Worm (Caenorhabditis elegans): Measurements from ENCODE around the gene twk-25.
A peak's percentile ranks its signal among the peaks of the same experiment; 100 is the strongest.
"Not testable (repeated sequence)": the region's sequence is repeated elsewhere in the genome, so short reads cannot be mapped to it uniquely, and the experiment has no call there.

Gene twk-25

DNA sequence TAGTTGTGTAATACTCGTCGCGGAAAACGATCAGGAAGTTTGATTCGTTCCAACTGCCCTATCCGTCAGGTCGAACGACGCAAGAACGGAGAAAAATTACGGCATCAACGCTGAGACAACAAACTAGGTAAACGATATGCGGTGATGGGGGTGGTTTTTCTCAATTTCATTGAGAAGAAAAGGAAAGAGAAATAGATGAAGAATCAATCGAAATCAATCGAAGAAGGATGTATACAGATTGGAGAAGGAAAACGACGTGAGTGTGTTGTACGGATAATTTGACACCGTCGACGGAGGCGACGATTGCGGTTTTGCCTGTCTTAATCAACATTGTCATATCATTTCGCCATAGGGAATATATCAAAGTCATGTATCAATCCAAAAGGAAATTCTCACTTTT, 10.6 kb upstream of the twk-25 start:
- no peak for TF ChIP-seq ztf-26 (tag; optimal IDR thresholded peaks at IDR 0.05)
- no peak for TF ChIP-seq madf-8 (GFP tag; conservative IDR thresholded peaks at IDR 0.05)
- TF ChIP-seq atf-7 (tag; optimal IDR thresholded peaks at IDR 0.05) = no peak
- TF ChIP-seq attf-3 (GFP tag; conservative IDR thresholded peaks at IDR 0.05) = no peak
- no peak for TF ChIP-seq hlh-12 (tag; optimal IDR thresholded peaks at IDR 0.05)
- no peak for TF ChIP-seq akir-1 (GFP tag; optimal IDR thresholded peaks at IDR 0.05)
- TF ChIP-seq madf-3 (GFP tag; IDR thresholded peaks at IDR 0.05) = no peak
- no peak for TF ChIP-seq ceh-91 (GFP tag; IDR thresholded peaks at IDR 0.05)
- no peak for TF ChIP-seq gei-17 (GFP tag; optimal IDR thresholded peaks at IDR 0.05)
- no peak for TF ChIP-seq tlf-1 (GFP tag; optimal IDR thresholded peaks at IDR 0.05)
- no peak for TF ChIP-seq F57A8.1 (GFP tag; optimal IDR thresholded peaks at IDR 0.05)
- no peak for TF ChIP-seq hsf-1 (GFP tag; IDR thresholded peaks at IDR 0.05)
- no peak for TF ChIP-seq ets-4 (GFP tag; optimal IDR thresholded peaks at IDR 0.05)
- TF ChIP-seq rcor-1 (GFP tag; IDR thresholded peaks at IDR 0.05) = no peak
- TF ChIP-seq aptf-3 (GFP tag; IDR thresholded peaks at IDR 0.05) = no peak

DNA sequence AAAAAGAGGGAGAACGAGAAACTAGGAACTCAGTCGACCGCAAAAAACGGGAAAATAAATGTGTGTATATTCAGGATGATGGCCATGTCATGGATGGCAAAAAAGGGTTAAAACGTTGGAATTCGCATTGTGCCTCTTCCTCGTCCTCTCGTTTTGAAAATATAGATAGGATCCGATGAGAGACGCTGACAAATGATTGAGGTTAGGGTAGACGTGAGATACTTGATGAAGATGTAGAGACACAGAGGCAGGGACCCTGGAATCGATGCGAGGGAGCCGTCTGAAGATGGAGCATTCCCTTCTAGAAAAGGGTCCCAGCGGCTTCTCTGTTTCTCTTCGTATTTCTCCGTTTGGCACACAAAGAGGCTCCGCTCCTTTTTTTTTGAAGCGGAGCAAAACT, 9.6 kb upstream of the twk-25 start:
- no peak for TF ChIP-seq madf-6 (GFP tag; IDR thresholded peaks at IDR 0.05)
- no peak for TF ChIP-seq F57A8.1 (GFP tag; optimal IDR thresholded peaks at IDR 0.05)
- peak; percentile 18 for TF ChIP-seq lin-40 (tag; optimal IDR thresholded peaks at IDR 0.05)
- TF ChIP-seq atf-7 (tag; optimal IDR thresholded peaks at IDR 0.05) = no peak
- no peak for TF ChIP-seq mxl-1 (tag; optimal IDR thresholded peaks at IDR 0.05)
- TF ChIP-seq nhr-120 (GFP tag; IDR thresholded peaks at IDR 0.05) = no peak
- TF ChIP-seq bed-1 (GFP tag; IDR thresholded peaks at IDR 0.05) = no peak
- no peak for TF ChIP-seq cebp-2 (GFP tag; IDR thresholded peaks at IDR 0.05)
- no peak for TF ChIP-seq B0336.3 (GFP tag; IDR thresholded peaks at IDR 0.05)
- TF ChIP-seq let-607 (tag; optimal IDR thresholded peaks at IDR 0.05) = no peak
- no peak for TF ChIP-seq ets-4 (GFP tag; optimal IDR thresholded peaks at IDR 0.05)
- TF ChIP-seq lin-35 (GFP tag; optimal IDR thresholded peaks at IDR 0.05) = peak in 1 of 3 experiments; percentile 5
- no peak for TF ChIP-seq C17E4.6 (GFP tag; IDR thresholded peaks at IDR 0.05)
- TF ChIP-seq K11D2.4 (GFP tag; IDR thresholded peaks at IDR 0.05) = no peak
- TF ChIP-seq hmg-1.2 (GFP tag; IDR thresholded peaks at IDR 0.05) = peak; percentile 18; the same call in 1 of the 2 replicates

DNA sequence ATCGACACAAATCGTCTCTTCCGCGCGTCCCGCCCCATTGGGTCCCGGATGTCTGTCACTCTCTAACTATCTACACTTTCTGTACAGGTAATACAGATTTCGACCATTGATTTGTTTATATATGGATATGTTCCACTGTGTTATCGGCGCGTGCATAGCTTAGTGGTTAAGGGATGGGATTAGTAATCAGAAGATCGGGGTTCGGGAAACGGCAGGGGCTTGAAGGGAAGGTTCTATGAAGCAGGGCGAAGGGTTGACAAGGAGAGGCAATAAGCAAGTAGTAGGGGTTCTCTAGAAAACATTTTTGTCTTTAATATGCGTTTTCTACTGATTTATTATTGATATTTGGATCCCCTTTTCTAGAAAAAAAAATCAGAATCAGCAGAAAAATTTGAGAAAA, 7.2 kb upstream of the twk-25 start:
- TF ChIP-seq madf-6 (GFP tag; IDR thresholded peaks at IDR 0.05) (peak; percentile 55; the same call in 1 of the 2 replicates), rcor-1 (GFP tag; IDR thresholded peaks at IDR 0.05) (0 out of 2 replicates have a peak, but pooled peaks have one; percentile 6), tbp1 (GFP tag; optimal IDR thresholded peaks at IDR 0.05) (peak; percentile 82), F33H1.4 (GFP tag; IDR thresholded peaks at IDR 0.05) (0 out of 2 replicates have a peak, but pooled peaks have one; percentile 12), B0261.1 (tag; optimal IDR thresholded peaks at IDR 0.05) (peak; percentile 3), lin-26 (GFP tag; IDR thresholded peaks at IDR 0.05) (peak; percentile 72), madf-3 (GFP tag; IDR thresholded peaks at IDR 0.05) (0 out of 2 replicates have a peak, but pooled peaks have one; percentile 24), rpc-1 (tag; optimal IDR thresholded peaks at IDR 0.05) (peak; percentile 58), nfyb-1 (GFP tag; IDR thresholded peaks at IDR 0.05) (0 out of 2 replicates have a peak, but pooled peaks have one; percentile 34)
- not testable (repeated sequence) for TF ChIP-seq rpc-1 (optimal IDR thresholded peaks at IDR 0.05)

DNA sequence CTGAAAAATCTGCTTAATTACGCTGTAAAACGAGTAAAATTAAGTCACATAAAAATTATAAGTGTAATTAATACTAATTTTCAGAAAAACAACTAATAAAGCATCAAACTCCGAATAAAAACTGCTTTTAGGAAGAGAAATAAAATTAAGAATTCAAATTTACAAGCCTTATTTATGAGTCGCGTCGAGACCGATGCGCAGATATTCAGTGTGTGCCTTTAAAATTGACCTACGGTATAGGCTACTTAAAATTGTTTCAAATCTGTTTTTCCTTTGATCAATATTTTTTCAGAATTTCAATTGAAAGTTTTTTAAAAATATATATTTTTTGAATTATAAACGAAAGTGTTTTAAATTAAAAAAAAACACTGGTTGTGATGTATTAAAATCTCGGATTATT, 6.3 kb upstream of the twk-25 start, which contains the start of gene sms-1:
sms-1 (minus strand) TSS at position 6 of the 400 bp plus-strand sequence.
- TF ChIP-seq B0261.1 (tag; optimal IDR thresholded peaks at IDR 0.05) (no peak), B0035.1 (tag; optimal IDR thresholded peaks at IDR 0.05) (no peak), somi-1 (GFP tag; optimal IDR thresholded peaks at IDR 0.05) (no peak), sdz-38 (tag; optimal IDR thresholded peaks at IDR 0.05) (no peak), aptf-3 (GFP tag; IDR thresholded peaks at IDR 0.05) (no peak), madf-8 (GFP tag; conservative IDR thresholded peaks at IDR 0.05) (peak; percentile 63), madf-6 (GFP tag; IDR thresholded peaks at IDR 0.05) (peak; percentile 92), nhr-80 (tag; optimal IDR thresholded peaks at IDR 0.05) (no peak), mxl-1 (tag; optimal IDR thresholded peaks at IDR 0.05) (no peak), K12H6.12 (tag; optimal IDR thresholded peaks at IDR 0.05) (no peak), snpc-4 (GFP tag; optimal IDR thresholded peaks at IDR 0.05) (no peak), snpc-4 (tag; optimal IDR thresholded peaks at IDR 0.05) (no peak), mes-4 (tag; optimal IDR thresholded peaks at IDR 0.05) (no peak), snpc-1.3 (tag; optimal IDR thresholded peaks at IDR 0.05; ENCODE audit: insufficient read depth) (no peak), lsl-1 (GFP tag; optimal IDR thresholded peaks at IDR 0.05) (peak; percentile 89), ztf-26 (tag; optimal IDR thresholded peaks at IDR 0.05) (no peak), ztf-6 (GFP tag; IDR thresholded peaks at IDR 0.05) (no peak)

Data from whole organism, young adult.